Worm (Caenorhabditis elegans): ENCODE measurements around the gene eat-2.

DNA sequence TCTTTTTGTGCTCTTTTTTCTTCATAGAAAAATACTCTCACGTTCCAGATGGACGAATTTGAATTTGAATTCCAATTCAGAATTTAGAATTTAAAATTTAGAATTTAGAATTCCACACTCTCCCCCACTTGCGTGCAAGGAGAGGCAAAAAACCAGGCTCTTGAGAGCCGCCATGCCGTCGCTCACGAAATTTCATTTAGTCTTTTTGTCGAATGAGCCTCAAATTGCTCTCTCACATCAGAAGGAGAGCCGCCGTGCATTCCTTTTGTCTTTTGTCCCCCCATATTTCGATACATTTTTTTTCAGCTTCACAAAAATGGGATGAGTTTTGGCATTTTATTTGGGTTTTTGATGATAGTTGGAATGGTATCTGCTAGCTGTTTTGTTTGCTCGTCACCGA, 39.7 kb upstream of the eat-2 start, which contains the start of gene hot-7:
- TF ChIP-seq scrt-1 (GFP tag; IDR thresholded peaks at IDR 0.05) (no peak), aly-1 (tag; optimal IDR thresholded peaks at IDR 0.05) (no peak), ama-1 (optimal IDR thresholded peaks at IDR 0.05) (no peak), hnd-1 (tag; optimal IDR thresholded peaks at IDR 0.05) (no peak), flt-1 (GFP tag; IDR thresholded peaks at IDR 0.05) (no peak), tbx-37 (GFP tag; conservative IDR thresholded peaks at IDR 0.05) (no peak), B0310.2 (tag; optimal IDR thresholded peaks at IDR 0.05) (no peak), tbx-11 (GFP tag; IDR thresholded peaks at IDR 0.05) (no peak)

Measured in whole organism, early embryonic.